Worm (Caenorhabditis elegans): ENCODE data around the gene nstp-6.

Gene nstp-6

ce11 chrIV:3524584-3525020 is 22.8 kb downstream of the nstp-6 start:
- TF ChIP-seq egl-18 (GFP tag; IDR thresholded peaks at IDR 0.05) (no peak), ccch-3 (GFP tag; optimal IDR thresholded peaks at IDR 0.05) (no peak), rpc-1 (optimal IDR thresholded peaks at IDR 0.05) (peak; percentile 66), rpc-1 (tag; optimal IDR thresholded peaks at IDR 0.05) (peak; percentile 78), ceh-27 (GFP tag; optimal IDR thresholded peaks at IDR 0.05) (peak; percentile 53), ztf-25 (GFP tag; IDR thresholded peaks at IDR 0.05) (peak; percentile 68; the same call in 1 of the 2 replicates), nhr-120 (GFP tag; IDR thresholded peaks at IDR 0.05) (no peak), attf-3 (GFP tag; conservative IDR thresholded peaks at IDR 0.05) (peak; percentile 41; the same call in 1 of the 2 replicates), zfh-2 (GFP tag; conservative IDR thresholded peaks at IDR 0.05) (peak; percentile 76), ceh-91 (GFP tag; IDR thresholded peaks at IDR 0.05) (0 out of 2 replicates have a peak, but pooled peaks have one; percentile 21), tlf-1 (GFP tag; optimal IDR thresholded peaks at IDR 0.05) (no peak), die-1 (tag; optimal IDR thresholded peaks at IDR 0.05) (peak; percentile 77), attf-5 (GFP tag; optimal IDR thresholded peaks at IDR 0.05) (peak; percentile 68), tbx-9 (tag; optimal IDR thresholded peaks at IDR 0.05; ENCODE audit: borderline replicate concordance) (no peak), lin-54 (GFP tag; optimal IDR thresholded peaks at IDR 0.05) (peak; percentile 58), F52B5.7 (tag; optimal IDR thresholded peaks at IDR 0.05) (peak; percentile 40), efl-1 (GFP tag; optimal IDR thresholded peaks at IDR 0.05) (peak; percentile 8), dox-1 (GFP tag; IDR thresholded peaks at IDR 0.05) (peak; percentile 70), hmg-1.2 (GFP tag; IDR thresholded peaks at IDR 0.05) (peak; percentile 71), repo-1 (tag; optimal IDR thresholded peaks at IDR 0.05) (peak; percentile 38), rcor-1 (GFP tag; IDR thresholded peaks at IDR 0.05) (peak; percentile 57), F22D6.2 (tag; optimal IDR thresholded peaks at IDR 0.05) (no peak), T26A5.8 (tag; optimal IDR thresholded peaks at IDR 0.05) (no peak), lin-35 (GFP tag; optimal IDR thresholded peaks at IDR 0.05) (peak in 1 of 3 experiments; percentile 43), rec-8 (tag; optimal IDR thresholded peaks at IDR 0.05) (peak; percentile 33 to 53), ekl-4 (GFP tag; IDR thresholded peaks at IDR 0.05) (peak; percentile 24; the same call in 1 of the 2 replicates), cebp-2 (GFP tag; IDR thresholded peaks at IDR 0.05) (no peak), dpff-1 (tag; optimal IDR thresholded peaks at IDR 0.05) (no peak), mxl-1 (tag; optimal IDR thresholded peaks at IDR 0.05) (peak; percentile 45), hlh-12 (tag; optimal IDR thresholded peaks at IDR 0.05) (peak; percentile 43), B0019.2 (GFP tag; conservative IDR thresholded peaks at IDR 0.05) (0 out of 2 replicates have a peak, but pooled peaks have one; percentile 27), madf-8 (GFP tag; conservative IDR thresholded peaks at IDR 0.05) (0 out of 2 replicates have a peak, but pooled peaks have one; percentile 10), ZK185.1 (tag; optimal IDR thresholded peaks at IDR 0.05; ENCODE audit: poor library complexity, severe bottlenecking) (peak; percentile 79), hmg-20 (GFP tag; IDR thresholded peaks at IDR 0.05) (no peak), snpc-1.3 (tag; optimal IDR thresholded peaks at IDR 0.05; ENCODE audit: insufficient read depth) (peak; percentile 19), ztf-26 (tag; optimal IDR thresholded peaks at IDR 0.05) (peak; percentile 69), cebp-1 (GFP tag; IDR thresholded peaks at IDR 0.05) (peak; percentile 18; the same call in 1 of the 2 replicates), cebp-1 (tag; optimal IDR thresholded peaks at IDR 0.05) (peak; percentile 66), F57A8.1 (GFP tag; optimal IDR thresholded peaks at IDR 0.05) (peak; percentile 57), Y95B8A.8 (GFP tag; IDR thresholded peaks at IDR 0.05) (peak; percentile 77; the same call in 1 of the 2 replicates), zim-3 (tag; optimal IDR thresholded peaks at IDR 0.05) (peak; percentile 57), snpc-3.4 (tag; optimal IDR thresholded peaks at IDR 0.05) (no peak), tbp1 (GFP tag; optimal IDR thresholded peaks at IDR 0.05) (peak; percentile 93), F49E8.2 (tag; optimal IDR thresholded peaks at IDR 0.05; ENCODE audit: insufficient read depth) (peak; percentile 59), lin-40 (tag; optimal IDR thresholded peaks at IDR 0.05) (peak; percentile 51), ceh-100 (GFP tag; IDR thresholded peaks at IDR 0.05) (peak; percentile 45), madf-6 (GFP tag; IDR thresholded peaks at IDR 0.05) (peak; percentile 59), pbrm-1 (GFP tag; IDR thresholded peaks at IDR 0.05) (peak; percentile 71)

Measured in whole organism, young adult.